Fruit fly (Drosophila melanogaster): ENCODE data around the gene Nepl5.

The Nepl5 gene

DNA sequence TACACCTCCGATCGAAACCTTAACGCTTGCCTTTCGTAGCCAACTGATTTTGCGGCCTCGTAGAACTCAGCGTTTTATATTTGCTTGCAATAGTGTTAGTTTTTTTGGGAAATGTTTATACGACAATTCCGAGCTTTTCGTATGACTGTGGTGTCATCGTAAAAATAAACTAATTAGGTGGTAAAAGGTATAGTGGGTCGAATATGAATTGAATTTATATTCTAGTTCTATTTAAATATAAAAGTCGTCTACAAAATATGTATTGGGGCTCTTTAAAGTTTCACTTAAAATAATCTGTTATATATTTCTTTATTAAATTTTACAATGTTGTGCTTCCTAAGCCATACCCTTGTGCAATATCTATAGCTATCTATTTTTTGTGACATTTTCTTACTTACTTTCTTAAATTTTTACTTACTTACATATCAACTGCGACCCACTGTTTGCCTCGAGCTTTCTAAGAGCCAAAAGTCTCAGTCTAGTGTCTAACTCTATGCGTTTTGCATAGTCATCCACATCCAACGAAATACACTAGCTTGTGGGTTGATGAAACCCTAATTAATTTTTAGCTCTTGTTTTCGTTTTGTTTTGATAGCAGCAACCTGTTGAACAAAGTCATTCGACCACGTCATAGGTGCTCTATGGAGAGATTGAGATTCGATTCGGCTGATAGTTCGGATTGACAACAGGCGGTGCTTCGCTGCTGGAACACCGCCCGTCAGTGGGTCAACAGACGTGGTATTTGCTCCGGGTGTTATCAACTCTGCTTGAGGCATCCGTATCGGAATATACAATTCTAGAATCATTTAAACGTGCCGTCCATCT is 29.9 kb upstream of the Nepl5 start, which contains the start of gene CG9498:
Gene CG9498, minus strand, starts transcription at position 51 of the 825 bp plus-strand sequence.
- TF ChIP-seq gt (GFP tag; IDR thresholded peaks at IDR 0.05) (no peak), Deaf1 (tag; optimal IDR thresholded peaks at IDR 0.05) (peak; percentile 56), ham (GFP tag; IDR thresholded peaks at IDR 0.05) (0 out of 2 replicates have a peak, but pooled peaks have one; percentile 64), trem (tag; optimal IDR thresholded peaks at IDR 0.05) (peak; percentile 40), Hey (tag; optimal IDR thresholded peaks at IDR 0.05) (no peak), so (GFP tag; IDR thresholded peaks at IDR 0.05) (peak; percentile 79), dmrt11E (tag; optimal IDR thresholded peaks at IDR 0.05) (no peak), Max (GFP tag; optimal IDR thresholded peaks at IDR 0.05) (peak; percentile 49), Usf (GFP tag; optimal IDR thresholded peaks at IDR 0.05) (peak; percentile 58), CG3995 (GFP tag; optimal IDR thresholded peaks at IDR 0.05) (peak; percentile 50), fd102C (GFP tag; optimal IDR thresholded peaks at IDR 0.05) (no peak), CG5245 (GFP tag; optimal IDR thresholded peaks at IDR 0.05) (no peak), HmgZ (tag; optimal IDR thresholded peaks at IDR 0.05) (peak; percentile 48), CG5953 (GFP tag; IDR thresholded peaks at IDR 0.05) (no peak), Abd-B (GFP tag; optimal IDR thresholded peaks at IDR 0.05) (peak; percentile 66), tx (GFP tag; optimal IDR thresholded peaks at IDR 0.05) (no peak), CTCF (GFP tag; optimal IDR thresholded peaks at IDR 0.05) (peak; percentile 27), CG10147 (GFP tag; optimal IDR thresholded peaks at IDR 0.05) (peak; percentile 81), E2f2 (GFP tag; IDR thresholded peaks at IDR 0.05) (peak; percentile 49; the same call in 1 of the 2 replicates), unc-4 (GFP tag; IDR thresholded peaks at IDR 0.05; ENCODE audit: partially characterized antibody) (no peak), odd (GFP tag; optimal IDR thresholded peaks at IDR 0.05) (peak; percentile 78), CG9215 (GFP tag; IDR thresholded peaks at IDR 0.05) (peak; percentile 86), HLH54F (GFP tag; optimal IDR thresholded peaks at IDR 0.05) (no peak), bcd (GFP tag; optimal IDR thresholded peaks at IDR 0.05) (peak; percentile 73), hth (optimal IDR thresholded peaks at IDR 0.05) (no peak), CG17568 (GFP tag; optimal IDR thresholded peaks at IDR 0.05) (no peak), Stat92E (GFP tag; optimal IDR thresholded peaks at IDR 0.05) (no peak), sd (tag; optimal IDR thresholded peaks at IDR 0.05) (peak; percentile 35), eyg (GFP tag; optimal IDR thresholded peaks at IDR 0.05) (no peak), Hmr (GFP tag; optimal IDR thresholded peaks at IDR 0.05) (peak; percentile 97), Fer1 (GFP tag; optimal IDR thresholded peaks at IDR 0.05) (peak; percentile 94), Neu2 (GFP tag; optimal IDR thresholded peaks at IDR 0.05; ENCODE audit: borderline replicate concordance) (no peak), ap (GFP tag; IDR thresholded peaks at IDR 0.05) (peak; percentile 30; the same call in 1 of the 2 replicates), crc (GFP tag; optimal IDR thresholded peaks at IDR 0.05) (no peak), CG31388 (GFP tag; optimal IDR thresholded peaks at IDR 0.05) (peak; percentile 9), ato (GFP tag; IDR thresholded peaks at IDR 0.05; ENCODE audit: partially characterized antibody) (no peak), fd96Cb (tag; optimal IDR thresholded peaks at IDR 0.05) (peak; percentile 83), CG2712 (tag; optimal IDR thresholded peaks at IDR 0.05) (peak; percentile 87), Doc3 (GFP tag; IDR thresholded peaks at IDR 0.05; ENCODE audit: partially characterized antibody) (no peak), CG15479 (GFP tag; optimal IDR thresholded peaks at IDR 0.05) (no peak), Chrac-16 (GFP tag; optimal IDR thresholded peaks at IDR 0.05) (peak; percentile 33), CG3281 (GFP tag; optimal IDR thresholded peaks at IDR 0.05) (peak; percentile 96), chm (GFP tag; IDR thresholded peaks at IDR 0.05) (peak; percentile 37; the same call in 1 of the 2 replicates), CG12155 (GFP tag; optimal IDR thresholded peaks at IDR 0.05) (peak; percentile 66), ftz-f1 (GFP tag; optimal IDR thresholded peaks at IDR 0.05) (no peak), abd-A (tag; optimal IDR thresholded peaks at IDR 0.05) (no peak), CG2875 (GFP tag; optimal IDR thresholded peaks at IDR 0.05) (peak; percentile 39), Med (GFP tag) (peak; percentile 73), disco-r (GFP tag; optimal IDR thresholded peaks at IDR 0.05) (no peak)

All from whole organism, embryonic.